Fruit fly (Drosophila melanogaster): Measurements from ENCODE around the gene GstT3.

The GstT3 gene

DNA sequence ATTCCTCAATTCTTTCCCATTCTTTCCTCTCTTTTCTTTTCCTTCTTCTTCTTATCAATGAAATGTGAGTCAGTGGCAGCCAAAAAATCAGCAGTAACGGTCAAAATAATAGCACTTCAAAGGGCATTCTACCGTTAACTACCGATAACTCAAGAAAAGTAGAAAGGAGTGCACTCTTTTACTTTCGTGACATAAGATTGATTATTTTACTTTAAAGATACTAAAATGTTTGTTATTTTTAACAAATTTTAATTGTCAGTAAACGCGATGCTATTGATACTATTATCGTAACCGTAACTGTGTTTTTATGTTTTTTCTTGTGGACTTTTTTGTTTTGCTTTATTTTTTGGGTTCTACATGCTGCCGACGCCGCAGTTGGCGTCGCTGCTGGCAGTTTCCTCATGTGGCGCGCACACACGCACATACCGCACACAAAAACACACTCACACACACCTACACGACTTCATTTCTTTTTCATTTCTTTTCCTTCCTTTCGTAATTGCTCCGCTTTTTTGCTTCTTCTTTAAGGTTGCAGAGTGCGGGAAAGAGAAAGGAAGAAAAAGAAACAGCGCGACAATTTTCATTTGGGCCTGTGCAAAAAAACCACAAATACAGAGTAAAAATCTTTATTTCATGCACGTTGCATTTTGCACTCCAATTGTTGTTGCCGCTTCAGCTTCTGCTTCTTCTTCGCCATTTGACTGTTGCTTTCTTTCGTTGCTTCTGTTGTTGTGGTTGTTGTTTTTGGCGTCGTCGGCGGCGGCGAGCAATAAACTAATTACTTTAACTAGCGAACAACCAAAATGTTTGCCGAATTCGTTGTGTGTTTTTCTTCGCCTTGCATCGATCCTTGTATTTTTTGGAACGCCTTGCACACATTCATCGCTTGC lies 42.5 kb downstream of the GstT3 start (continued):
- TF ChIP-seq CG8281 (tag; optimal IDR thresholded peaks at IDR 0.05) (no peak), Spps (tag; optimal IDR thresholded peaks at IDR 0.05) (no peak), her (GFP tag; optimal IDR thresholded peaks at IDR 0.05) (no peak), CG11398 (GFP tag; optimal IDR thresholded peaks at IDR 0.05) (no peak), gsb (GFP tag; IDR thresholded peaks at IDR 0.05) (no peak), CG11085 (GFP tag; IDR thresholded peaks at IDR 0.05) (no peak), dpn (GFP tag; optimal IDR thresholded peaks at IDR 0.05) (no peak), Poxn (GFP tag; IDR thresholded peaks at IDR 0.05) (no peak), lmd (GFP tag; IDR thresholded peaks at IDR 0.05) (no peak), CG14014 (GFP tag; IDR thresholded peaks at IDR 0.05) (no peak), maf-S (GFP tag; optimal IDR thresholded peaks at IDR 0.05) (no peak), Fer1 (GFP tag; optimal IDR thresholded peaks at IDR 0.05) (no peak), CG1792 (GFP tag; optimal IDR thresholded peaks at IDR 0.05) (no peak), D19A (tag; optimal IDR thresholded peaks at IDR 0.05) (peak; percentile 14), Dref (GFP tag; IDR thresholded peaks at IDR 0.05) (no peak), kni (GFP tag; optimal IDR thresholded peaks at IDR 0.05) (no peak), pita (GFP tag; optimal IDR thresholded peaks at IDR 0.05) (no peak), tap (tag; optimal IDR thresholded peaks at IDR 0.05) (no peak), ash1 (GFP tag; optimal IDR thresholded peaks at IDR 0.05) (no peak), abd-A (tag; optimal IDR thresholded peaks at IDR 0.05) (no peak), CG10979 (tag; optimal IDR thresholded peaks at IDR 0.05) (peak; percentile 48), CG3281 (GFP tag; optimal IDR thresholded peaks at IDR 0.05) (peak; percentile 7), exex (tag; optimal IDR thresholded peaks at IDR 0.05) (no peak), CG5953 (GFP tag; IDR thresholded peaks at IDR 0.05) (no peak), CG15073 (GFP tag; optimal IDR thresholded peaks at IDR 0.05) (no peak), Vsx1 (GFP tag; optimal IDR thresholded peaks at IDR 0.05) (no peak), fd96Cb (tag; optimal IDR thresholded peaks at IDR 0.05) (peak; percentile 48), NfI (GFP tag; optimal IDR thresholded peaks at IDR 0.05) (no peak), CG33213 (GFP tag; optimal IDR thresholded peaks at IDR 0.05) (no peak), amos (GFP tag; IDR thresholded peaks at IDR 0.05; ENCODE audit: partially characterized antibody) (no peak), CG10267 (tag; optimal IDR thresholded peaks at IDR 0.05) (peak; percentile 2), vvl (GFP tag; IDR thresholded peaks at IDR 0.05) (peak; percentile 31; the same call in 1 of the 2 replicates), Dbx (GFP tag; IDR thresholded peaks at IDR 0.05) (no peak), CG32772 (GFP tag; IDR thresholded peaks at IDR 0.05) (0 out of 2 replicates have a peak, but pooled peaks have one; percentile 36), pzg (GFP tag; optimal IDR thresholded peaks at IDR 0.05) (no peak), CG2712 (tag; optimal IDR thresholded peaks at IDR 0.05) (peak; percentile 45), CG7372 (GFP tag; IDR thresholded peaks at IDR 0.05) (no peak), chn (GFP tag; optimal IDR thresholded peaks at IDR 0.05) (no peak), zfh1 (GFP tag; IDR thresholded peaks at IDR 0.05) (peak; percentile 53; the same call in 1 of the 3 replicates), CG2129 (GFP tag; IDR thresholded peaks at IDR 0.05; ENCODE audit: partially characterized antibody) (no peak), Hr78 (GFP tag; optimal IDR thresholded peaks at IDR 0.05) (no peak), seq (GFP tag; IDR thresholded peaks at IDR 0.05) (no peak), Sox102F (GFP tag; optimal IDR thresholded peaks at IDR 0.05) (peak; percentile 44), CG2199 (GFP tag; IDR thresholded peaks at IDR 0.05) (no peak), CG17186 (GFP tag; optimal IDR thresholded peaks at IDR 0.05) (no peak), sens (GFP tag) (peak; percentile 79), CG1024 (GFP tag; IDR thresholded peaks at IDR 0.05) (no peak), CG4282 (GFP tag; optimal IDR thresholded peaks at IDR 0.05) (no peak), Camta (GFP tag; optimal IDR thresholded peaks at IDR 0.05) (no peak), CG5245 (GFP tag; optimal IDR thresholded peaks at IDR 0.05) (no peak)

All from whole organism, embryonic.